Fruit fly (Drosophila melanogaster) whole organism, embryonic: ENCODE measurements around the gene Kmn2.

Experiments used
- CG10565 ChIP-seq: fragments of 200-800 bp; sonication (Bioruptor generic); optimal IDR thresholded peaks from 3 replicates; lab custom pipeline; 2016; ENCODE audit warnings: missing biosample characterization, mild to moderate bottlenecking, missing genetic modification characterization
- CG10959 ChIP-seq: fragments of 200-800 bp; sonication (Bioruptor generic); IDR thresholded peaks from 2 replicates; pipeline ENCODE4 v1.3.6; 2022; ENCODE audit warnings: missing biosample characterization, missing genetic modification characterization
- CG11456 ChIP-seq: fragments of 200-800 bp; sonication (Bioruptor generic); IDR thresholded peaks from 3 replicates; pipeline ENCODE4 v1.3.6; 2022; ENCODE audit warnings: missing biosample characterization, missing genetic modification characterization
- CG11504 ChIP-seq: fragments of 200-800 bp; sonication (Bioruptor generic); optimal IDR thresholded peaks from 3 replicates; lab custom pipeline; 2019; ENCODE audit warnings: missing biosample characterization, mild to moderate bottlenecking, missing genetic modification characterization, moderate library complexity
- CG11723 ChIP-seq: fragments of 200-800 bp; sonication (Bioruptor generic); optimal IDR thresholded peaks from 2 replicates; lab custom pipeline; 2017; ENCODE audit warnings: missing biosample characterization, mild to moderate bottlenecking, missing genetic modification characterization
- CG12155 ChIP-seq: fragments of 200-800 bp; sonication (Bioruptor generic); optimal IDR thresholded peaks from 3 replicates; lab custom pipeline; 2016; ENCODE audit warnings: missing biosample characterization, missing genetic modification characterization
- CG12391 ChIP-seq: fragments of 200-800 bp; sonication (Bioruptor generic); optimal IDR thresholded peaks from 3 replicates; lab custom pipeline; 2018; ENCODE audit warnings: missing biosample characterization, mild to moderate bottlenecking, missing genetic modification characterization, moderate library complexity
- CG12659 ChIP-seq: fragments of 200-800 bp; sonication (Bioruptor generic); optimal IDR thresholded peaks from 3 replicates; lab custom pipeline; 2017; ENCODE audit warnings: mild to moderate bottlenecking, missing biosample characterization, missing genetic modification reagents, missing genetic modification characterization
- CG12769 ChIP-seq: fragments of 200-800 bp; sonication (Bioruptor generic); optimal IDR thresholded peaks from 2 replicates; lab custom pipeline; 2019; ENCODE audit warnings: missing biosample characterization, mild to moderate bottlenecking, missing genetic modification characterization, moderate library complexity
- CG13894 ChIP-seq: fragments of 200-800 bp; sonication (Bioruptor generic); optimal IDR thresholded peaks from 3 replicates; lab custom pipeline; 2018; ENCODE audit warnings: missing biosample characterization, mild to moderate bottlenecking, missing genetic modification characterization, moderate library complexity
- CG15514 ChIP-seq: fragments of 200-800 bp; sonication (Bioruptor generic); optimal IDR thresholded peaks from 3 replicates; lab custom pipeline; 2017; ENCODE audit warnings: missing biosample characterization, missing genetic modification characterization, mild to moderate bottlenecking, moderate library complexity, missing genetic modification reagents
- CG16815 ChIP-seq: fragments of 200-800 bp; sonication (Bioruptor generic); optimal IDR thresholded peaks from 3 replicates; lab custom pipeline; 2017; ENCODE audit warnings: missing biosample characterization, mild to moderate bottlenecking, missing genetic modification characterization
- CG17612 ChIP-seq: fragments of 200-800 bp; sonication (Bioruptor generic); IDR thresholded peaks from 2 replicates; pipeline ENCODE4 v1.3.6; 2022; ENCODE audit warnings: missing biosample characterization, missing genetic modification characterization
- CG18262 ChIP-seq: fragments of 200-800 bp; optimal IDR thresholded peaks from 3 replicates; lab custom pipeline; 2019; ENCODE audit warnings: missing biosample characterization, mild to moderate bottlenecking, missing genetic modification characterization, moderate library complexity
- CG1832 ChIP-seq: fragments of 200-800 bp; sonication (Bioruptor generic); optimal IDR thresholded peaks from 2 replicates; lab custom pipeline; 2017; ENCODE audit warnings: missing biosample characterization, mild to moderate bottlenecking, missing genetic modification characterization, inconsistent platforms
- CG2678 ChIP-seq: fragments of 200-800 bp; sonication (Bioruptor generic); optimal IDR thresholded peaks from 3 replicates; lab custom pipeline; 2019; ENCODE audit warnings: missing biosample characterization, mild to moderate bottlenecking, missing genetic modification characterization, moderate library complexity
- CG30403 ChIP-seq: fragments of 200-800 bp; sonication (Bioruptor generic); optimal IDR thresholded peaks from 3 replicates; lab custom pipeline; 2016; ENCODE audit warnings: missing biosample characterization, missing genetic modification characterization
- CG31365 ChIP-seq: fragments of 200-800 bp; sonication (Bioruptor generic); optimal IDR thresholded peaks from 2 replicates; lab custom pipeline; 2018; ENCODE audit warnings: missing biosample characterization, mild to moderate bottlenecking, missing genetic modification characterization
- CG31388 ChIP-seq: fragments of 200-800 bp; sonication (Bioruptor generic); optimal IDR thresholded peaks from 2 replicates; lab custom pipeline; 2016; ENCODE audit warnings: missing biosample characterization, missing genetic modification characterization
- CG31441 ChIP-seq: fragments of 200-800 bp; sonication (Bioruptor generic); IDR thresholded peaks from 2 replicates; pipeline ENCODE4 v1.3.6; 2022; ENCODE audit warnings: missing biosample characterization, missing genetic modification characterization
- CG3847 ChIP-seq: fragments of 200-800 bp; sonication (Bioruptor generic); IDR thresholded peaks from 2 replicates; pipeline ENCODE4 v1.3.6; 2022; ENCODE audit warnings: missing biosample characterization, missing genetic modification characterization
- CG7357 ChIP-seq: fragments of 200-800 bp; sonication (Bioruptor generic); IDR thresholded peaks from 3 replicates; pipeline ENCODE4 v1.3.6; 2022; ENCODE audit warnings: missing biosample characterization, missing genetic modification characterization
- CG7372 ChIP-seq: fragments of 200-800 bp; sonication (Bioruptor generic); IDR thresholded peaks from 2 replicates; pipeline ENCODE4 v1.3.6; 2022; ENCODE audit warnings: missing biosample characterization, missing genetic modification characterization
- CG7839 ChIP-seq: fragments of 200-800 bp; sonication (Bioruptor generic); optimal IDR thresholded peaks from 3 replicates; lab custom pipeline; 2018; ENCODE audit warnings: missing biosample characterization, mild to moderate bottlenecking, missing genetic modification characterization, moderate library complexity
- D19A ChIP-seq: fragments of 200-800 bp; optimal IDR thresholded peaks from 3 replicates; lab custom pipeline; 2019; ENCODE audit warnings: missing biosample characterization, mild to moderate bottlenecking, missing genetic modification characterization, moderate library complexity
- Deaf1 ChIP-seq: fragments of 200-800 bp; optimal IDR thresholded peaks from 3 replicates; lab custom pipeline; 2019; ENCODE audit warnings: missing biosample characterization, mild to moderate bottlenecking, missing genetic modification characterization, moderate library complexity
- Dp ChIP-seq: fragments of 200-800 bp; sonication (Bioruptor generic); optimal IDR thresholded peaks from 2 replicates; lab custom pipeline; 2018; ENCODE audit warnings: missing biosample characterization, mild to moderate bottlenecking, missing genetic modification characterization, moderate library complexity
- E2f2 ChIP-seq: fragments of 200-800 bp; sonication (Bioruptor generic); IDR thresholded peaks from 2 replicates; pipeline ENCODE4 v1.3.6; 2022; ENCODE audit warnings: missing biosample characterization, missing genetic modification characterization
- MBD-R2 ChIP-seq: fragments of 200-800 bp; sonication (Bioruptor generic); IDR thresholded peaks from 2 replicates; pipeline ENCODE4 v1.3.6; 2022; ENCODE audit warnings: missing biosample characterization, missing genetic modification characterization
- Med ChIP-seq: fragments of 200-800 bp; sonication (Bioruptor generic); peaks from one replicate; lab custom pipeline; 2016; ENCODE audit warnings: missing biosample characterization, missing genetic modification characterization, mild to moderate bottlenecking, inconsistent platforms, moderate library complexity
- Ptx1 ChIP-seq: fragments of 200-800 bp; sonication (Bioruptor generic); IDR thresholded peaks from 2 replicates; pipeline ENCODE4 v1.3.6; 2022; ENCODE audit warnings: missing biosample characterization, missing genetic modification characterization
- Sry-β ChIP-seq: fragments of 200-800 bp; sonication (Bioruptor generic); optimal IDR thresholded peaks from 2 replicates; lab custom pipeline; 2018; ENCODE audit warnings: missing biosample characterization, mild to moderate bottlenecking, missing genetic modification characterization, moderate library complexity
- Tbp ChIP-seq: fragments of >200 bp; optimal IDR thresholded peaks from 2 replicates; lab custom pipeline; 2018; ENCODE audit warnings: missing biosample characterization, missing genetic modification characterization
- dmrt11E ChIP-seq: fragments of 200-800 bp; sonication (Bioruptor generic); optimal IDR thresholded peaks from 3 replicates; lab custom pipeline; 2018; ENCODE audit warnings: missing biosample characterization, mild to moderate bottlenecking, missing genetic modification characterization, moderate library complexity
- en ChIP-seq: fragments of 200-800 bp; sonication (Bioruptor generic); optimal IDR thresholded peaks from 2 replicates; lab custom pipeline; 2016; ENCODE audit warnings: missing biosample characterization, missing genetic modification characterization
- fu2 ChIP-seq: fragments of 200-800 bp; sonication (Bioruptor generic); optimal IDR thresholded peaks from 2 replicates; lab custom pipeline; 2016; ENCODE audit warnings: missing biosample characterization, missing genetic modification characterization
- gem ChIP-seq: fragments of 200-800 bp; sonication (Bioruptor generic); optimal IDR thresholded peaks from 2 replicates; lab custom pipeline; 2019; ENCODE audit warnings: missing biosample characterization, mild to moderate bottlenecking, missing genetic modification characterization, moderate library complexity
- gfzf ChIP-seq: fragments of 200-800 bp; sonication (Bioruptor generic); optimal IDR thresholded peaks from 2 replicates; lab custom pipeline; 2016; ENCODE audit warnings: missing biosample characterization, mild to moderate bottlenecking, missing genetic modification characterization, moderate library complexity
- pros ChIP-seq: fragments of 200-800 bp; sonication (Bioruptor generic); optimal IDR thresholded peaks from 3 replicates; lab custom pipeline; 2019; ENCODE audit warnings: missing biosample characterization, mild to moderate bottlenecking, missing genetic modification characterization, moderate library complexity
- row ChIP-seq: fragments of 200-800 bp; sonication (Bioruptor generic); IDR thresholded peaks from 3 replicates; pipeline ENCODE4 v1.3.6; 2022; ENCODE audit warnings: missing biosample characterization, missing genetic modification characterization
- sens ChIP-seq: fragments of 200-800 bp; sonication (Bioruptor generic); peaks from one replicate; lab custom pipeline; 2016; ENCODE audit warnings: missing biosample characterization, missing genetic modification characterization
- sug ChIP-seq: fragments of 200-800 bp; optimal IDR thresholded peaks from 2 replicates; lab custom pipeline; 2019; ENCODE audit warnings: missing biosample characterization, mild to moderate bottlenecking, missing genetic modification characterization, moderate library complexity
- trem ChIP-seq: fragments of 200-800 bp; optimal IDR thresholded peaks from 3 replicates; lab custom pipeline; 2019; ENCODE audit warnings: missing biosample characterization, mild to moderate bottlenecking, missing genetic modification characterization, moderate library complexity
- unc-4 ChIP-seq: fragments of 200-800 bp; sonication (Bioruptor generic); IDR thresholded peaks from 2 replicates; pipeline ENCODE4 v1.3.6; 2022; ENCODE audit warnings: missing biosample characterization, missing genetic modification characterization; ENCODE audit not compliant: partially characterized antibody
- zen ChIP-seq: fragments of 200-800 bp; sonication (Bioruptor generic); optimal IDR thresholded peaks from 3 replicates; lab custom pipeline; 2018; ENCODE audit warnings: missing biosample characterization, mild to moderate bottlenecking, missing genetic modification characterization, moderate library complexity

Kmn2 gene

dm6 chr3R:7999530-8000116 lies 1.5 kb downstream of the Kmn2 start, which contains the start of gene PIG-H (continued):
- no peak for TF ChIP-seq CG1832
- peak; percentile 51 for TF ChIP-seq sens
- peak; percentile 14 for TF ChIP-seq CG2678 (tag; lab: Kevin White, UChicago)
- no peak for TF ChIP-seq en (GFP tag; lab: Kevin White, UChicago)
- no peak for TF ChIP-seq CG10565 (GFP tag; lab: Kevin White, UChicago)
- TF ChIP-seq CG12391 (tag; lab: Kevin White, UChicago), result peak; percentile 20
- TF ChIP-seq CG7839 (tag; lab: Kevin White, UChicago), result peak; percentile 14
- TF ChIP-seq CG7372, result no peak
- peak; percentile 95 for TF ChIP-seq Dp
- peak; percentile 40; the same call in 1 of the 2 replicates for TF ChIP-seq CG31441 (GFP tag; lab: Robert Waterston, UW)
- peak; percentile 96 for TF ChIP-seq E2f2 (GFP tag; lab: Robert Waterston, UW)
- TF ChIP-seq CG30403 (GFP tag; lab: Kevin White, UChicago), result peak; percentile 2
- TF ChIP-seq CG11504 (tag; lab: Kevin White, UChicago), result peak; percentile 37
- TF ChIP-seq gfzf (GFP tag; lab: Kevin White, UChicago), result peak; percentile 73
- TF ChIP-seq Tbp (GFP tag; lab: Kevin White, UChicago), result no peak
- TF ChIP-seq MBD-R2 (GFP tag; lab: Robert Waterston, UW), result peak; percentile 56; the same call in 1 of the 2 replicates
- TF ChIP-seq CG11723, result no peak
- no peak for TF ChIP-seq Deaf1 (tag; lab: Kevin White, UChicago)
- no peak for TF ChIP-seq CG17612
- TF ChIP-seq CG10959, result no peak
- peak; percentile 5 for TF ChIP-seq CG15514 (GFP tag; lab: Kevin White, UChicago)
- peak; percentile 7 for TF ChIP-seq CG18262
- peak; percentile 53 for TF ChIP-seq gem (tag; lab: Kevin White, UChicago)
- TF ChIP-seq CG12155, result peak; percentile 2
- peak; percentile 9 for TF ChIP-seq D19A
- TF ChIP-seq CG12659 (GFP tag; lab: Kevin White, UChicago), result peak; percentile 50
- 0 out of 2 replicates have a peak, but pooled peaks have one; percentile 33 for TF ChIP-seq CG3847 (GFP tag; lab: Robert Waterston, UW)
- TF ChIP-seq CG7357 (GFP tag; lab: Robert Waterston, UW), result peak; percentile 88
- peak; percentile 46; the same call in 1 of the 3 replicates for TF ChIP-seq row (GFP tag; lab: Robert Waterston, UW)
- peak; percentile 40 for TF ChIP-seq trem (tag; lab: Kevin White, UChicago)
- TF ChIP-seq Sry-β (GFP tag; lab: Kevin White, UChicago), result peak; percentile 9
- peak; percentile 19 for TF ChIP-seq zen (tag; lab: Kevin White, UChicago)
- peak; percentile 17 for TF ChIP-seq sug (tag; lab: Kevin White, UChicago)

DNA sequence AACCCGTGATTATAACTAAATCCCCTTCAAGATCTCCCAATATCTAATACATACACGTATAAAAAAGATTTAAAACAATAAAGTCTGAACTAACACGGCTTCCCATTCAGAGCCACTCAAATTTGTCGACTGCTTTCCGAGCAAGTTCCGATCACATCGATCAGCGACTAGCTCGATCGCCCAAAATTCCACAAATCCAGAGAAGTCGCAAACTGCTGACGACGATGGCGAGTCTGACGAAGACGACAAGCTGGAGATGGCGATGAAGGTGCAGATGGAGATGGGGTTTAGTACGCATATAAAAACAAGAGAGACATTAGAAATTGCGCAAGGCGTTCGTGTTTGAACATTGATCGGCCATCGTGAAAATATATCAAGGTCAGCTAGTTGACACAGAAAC lies 2.3 kb downstream of the Kmn2 start:
- peak; percentile 57 for TF ChIP-seq pros
- TF ChIP-seq CG31365 (tag; lab: Kevin White, UChicago), result no peak
- peak; percentile 57 for TF ChIP-seq CG12769
- TF ChIP-seq Med (GFP tag; lab: Kevin White, UChicago), result peak; percentile 27
- no peak for TF ChIP-seq CG31388 (GFP tag; lab: Kevin White, UChicago)
- TF ChIP-seq CG16815 (GFP tag; lab: Kevin White, UChicago), result no peak
- TF ChIP-seq Ptx1, result no peak
- TF ChIP-seq unc-4, result no peak
- TF ChIP-seq fu2, result no peak
- TF ChIP-seq dmrt11E (tag; lab: Kevin White, UChicago), result no peak
- TF ChIP-seq CG13894, result peak; percentile 69
- peak; percentile 20 for TF ChIP-seq Deaf1 (tag; lab: Kevin White, UChicago)
- no peak for TF ChIP-seq CG11456 (GFP tag; lab: Robert Waterston, UW)
